Worm (Caenorhabditis elegans) whole organism, late embryonic: ENCODE results near the gene pbo-4.
A peak's percentile ranks its signal among the peaks of the same experiment; 100 is the strongest.

Source experiments
- ama-1 ChIP-seq: fragments of 150-350 bp; optimal IDR thresholded peaks from 2 replicates; lab custom pipeline; 2014
- ceh-30 ChIP-seq: fragments of 150-350 bp; optimal IDR thresholded peaks from 2 replicates; lab custom pipeline; 2014; ENCODE audit warnings: missing biosample characterization, missing genetic modification characterization
- ceh-48 ChIP-seq: sonication (generic microtip); optimal IDR thresholded peaks from 2 replicates; lab custom pipeline; 2016; ENCODE audit warnings: missing genetic modification characterization, inconsistent platforms, missing compliant biosample characterization
- ceh-6 ChIP-seq: fragments of 200-800 bp; sonication (Bioruptor generic); optimal IDR thresholded peaks from 2 replicates; lab custom pipeline; 2018; ENCODE audit warnings: mild to moderate bottlenecking, missing genetic modification characterization, missing compliant biosample characterization
- elt-2 ChIP-seq: sonication (generic microtip); optimal IDR thresholded peaks from 2 replicates; lab custom pipeline; 2016; ENCODE audit warnings: missing genetic modification reagents, missing genetic modification characterization, missing compliant biosample characterization
- hlh-15 ChIP-seq: sonication (generic microtip); optimal IDR thresholded peaks from 2 replicates; lab custom pipeline; 2016; ENCODE audit warnings: missing genetic modification characterization, missing compliant biosample characterization
- lim-6 ChIP-seq: sonication (generic microtip); optimal IDR thresholded peaks from 2 replicates; lab custom pipeline; 2016; ENCODE audit warnings: missing genetic modification characterization, missing compliant biosample characterization
- odd-2 ChIP-seq: sonication (generic microtip); optimal IDR thresholded peaks from 2 replicates; lab custom pipeline; 2017; ENCODE audit warnings: antibody characterized with exemption, mild to moderate bottlenecking, missing genetic modification characterization, missing compliant biosample characterization
- pag-3 ChIP-seq: sonication (generic microtip); optimal IDR thresholded peaks from 2 replicates; lab custom pipeline; 2016; ENCODE audit warnings: missing compliant biosample characterization, missing genetic modification characterization, borderline replicate concordance
- pha-2 ChIP-seq: sonication (generic microtip); optimal IDR thresholded peaks from 2 replicates; lab custom pipeline; 2017; ENCODE audit warnings: mild to moderate bottlenecking, missing genetic modification characterization, missing compliant biosample characterization
- pqm-1 ChIP-seq: sonication (generic microtip); optimal IDR thresholded peaks from 2 replicates; lab custom pipeline; 2016; ENCODE audit warnings: missing genetic modification characterization, missing compliant biosample characterization
- unc-42 ChIP-seq: sonication (generic microtip); optimal IDR thresholded peaks from 2 replicates; lab custom pipeline; 2016; ENCODE audit warnings: missing genotype, missing genetic modification characterization, missing compliant biosample characterization

ce11 chrX:10965508-10965907 is 11.6 kb downstream of the pbo-4 start:
- TF ChIP-seq pha-2 (no peak), elt-2 (tag; lab: Kevin White, UChicago) (no peak), ceh-30 (tag; lab: Kevin White, UChicago) (no peak), pag-3 (no peak), ceh-48 (tag; lab: Kevin White, UChicago) (no peak), odd-2 (tag; lab: Kevin White, UChicago) (no peak), pqm-1 (tag; lab: Kevin White, UChicago) (no peak), ama-1 (lab: Kevin White, UChicago) (no peak), lim-6 (tag; lab: Kevin White, UChicago) (no peak), hlh-15 (tag; lab: Kevin White, UChicago) (no peak), ceh-6 (GFP tag; lab: Kevin White, UChicago) (no peak), unc-42 (tag; lab: Kevin White, UChicago) (peak; percentile 60)
